Fruit fly (Drosophila melanogaster): ENCODE data around the gene Xrcc2.
A peak's percentile ranks its signal among the peaks of the same experiment; 100 is the strongest.

Gene Xrcc2

dm6 chrX:18550726-18551125 is 50.8 kb downstream of the Xrcc2 start:
- TF ChIP-seq CG10348 (GFP tag; IDR thresholded peaks at IDR 0.05) (no peak), CG4496 (GFP tag; IDR thresholded peaks at IDR 0.05) (no peak), CG13204 (GFP tag; optimal IDR thresholded peaks at IDR 0.05) (peak; percentile 85), Pif1A (GFP tag; optimal IDR thresholded peaks at IDR 0.05) (no peak), CG15710 (tag; optimal IDR thresholded peaks at IDR 0.05) (no peak)
